Worm (Caenorhabditis elegans): Measurements from ENCODE around the gene Y27F2A.9.
"Not testable (repeated sequence)": the region's sequence is repeated elsewhere in the genome, so short reads cannot be mapped to it uniquely, and the experiment has no call there.

Gene Y27F2A.9

ce11 chrII:3149521-3150190, 41.8 kb downstream of the Y27F2A.9 start, which contains the start of the genes T10D4.11 and T10D4.1:
Gene T10D4.11 (minus strand): TSS chrII:3149621.
Gene T10D4.1 (plus strand): TSS chrII:3150140.
- no peak for TF ChIP-seq lsy-2 (tag; optimal IDR thresholded peaks at IDR 0.05)
- TF ChIP-seq ztf-11 (tag; optimal IDR thresholded peaks at IDR 0.05) = no peak
- no peak for TF ChIP-seq zag-1 (tag; optimal IDR thresholded peaks at IDR 0.05)
- no peak for TF ChIP-seq peb-1 (tag; optimal IDR thresholded peaks at IDR 0.05)

DNA sequence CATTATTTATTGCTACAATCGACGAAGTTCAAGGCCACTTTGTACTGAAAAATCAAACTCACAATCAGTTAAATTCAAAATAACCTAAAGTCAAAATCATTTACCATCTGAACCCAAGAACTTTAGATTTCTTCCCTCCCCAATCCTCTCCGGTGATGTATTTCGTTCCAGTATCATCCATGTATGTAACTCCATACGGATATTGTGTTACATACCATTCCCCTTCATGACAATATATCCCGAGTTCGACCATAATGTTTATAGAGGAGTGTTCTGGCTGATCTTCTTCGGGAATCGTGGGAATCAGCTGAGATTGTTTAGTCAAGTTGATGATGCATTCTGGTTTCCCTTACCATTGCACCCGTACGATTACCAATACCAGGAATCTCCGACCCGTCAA, 43.0 kb downstream of the Y27F2A.9 start:
- TF ChIP-seq nhr-25 (tag; optimal IDR thresholded peaks at IDR 0.05) (no peak), skn-1 (tag; optimal IDR thresholded peaks at IDR 0.05) (no peak), mab-5 (tag; optimal IDR thresholded peaks at IDR 0.05) (no peak), C34F6.9 (tag; optimal IDR thresholded peaks at IDR 0.05) (no peak), nhr-12 (tag; optimal IDR thresholded peaks at IDR 0.05) (no peak), ztf-1 (GFP tag; conservative IDR thresholded peaks at IDR 0.05) (no peak), F13H6.1 (tag; optimal IDR thresholded peaks at IDR 0.05) (no peak)

ce11 chrII:3145842-3146241, 45.6 kb downstream of the Y27F2A.9 start, which contains the start of gene T10D4.15:
Gene T10D4.15 (plus strand): TSS chrII:3146142.
- no peak for TF ChIP-seq unc-55 (GFP tag; optimal IDR thresholded peaks at IDR 0.05)
- no peak for TF ChIP-seq R02D3.7 (tag; optimal IDR thresholded peaks at IDR 0.05)
- TF ChIP-seq mbf-1 (tag; optimal IDR thresholded peaks at IDR 0.05) = no peak
- TF ChIP-seq lsy-2 (tag; optimal IDR thresholded peaks at IDR 0.05) = no peak

ce11 chrII:3144552-3144951, 46.9 kb downstream of the Y27F2A.9 start, which contains the start of gene sri-43:
Gene sri-43 (minus strand): TSS chrII:3144652.
- not testable (repeated sequence) for TF ChIP-seq F13H6.1 (tag; optimal IDR thresholded peaks at IDR 0.05); lin-13 (GFP tag; optimal IDR thresholded peaks at IDR 0.05); unc-55 (GFP tag; optimal IDR thresholded peaks at IDR 0.05)

DNA sequence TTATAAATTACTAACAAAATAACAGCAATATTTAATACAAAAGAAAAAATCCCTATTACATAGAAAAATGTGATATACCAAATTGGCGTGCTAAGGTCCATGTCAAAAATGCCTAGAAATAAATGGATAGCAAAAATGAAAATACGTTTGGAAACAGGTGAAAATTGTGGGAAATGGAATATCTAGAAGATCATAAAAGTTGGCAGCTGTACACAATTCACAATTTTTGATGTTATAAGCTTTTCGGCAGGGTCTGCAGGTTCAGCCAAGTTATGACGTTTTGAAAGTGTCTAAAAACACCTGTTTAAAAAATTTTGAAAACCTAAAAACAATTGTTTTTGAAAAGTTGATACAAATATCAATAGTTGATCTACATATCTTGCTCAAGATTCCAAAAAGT, 48.6 kb downstream of the Y27F2A.9 start, which contains the start of gene sri-42:
TSS of gene sri-42 (minus strand) at position 101 of the 400 bp plus-strand sequence.
- TF ChIP-seq fos-1, elt-3, ceh-16 (tag; optimal IDR thresholded peaks at IDR 0.05): not testable (repeated sequence)
